Fruit fly (Drosophila melanogaster) whole organism, embryonic: ENCODE data around the gene CG5435.

Experiments
- C15 ChIP-seq: fragments of 200-800 bp; sonication (Bioruptor generic); IDR thresholded peaks from 3 replicates; pipeline ENCODE4 v1.3.6; 2022; ENCODE audit warnings: missing biosample characterization, missing genetic modification characterization
- CG10209 ChIP-seq: fragments of 200-800 bp; sonication (Bioruptor generic); optimal IDR thresholded peaks from 3 replicates; lab custom pipeline; 2017; ENCODE audit warnings: missing biosample characterization, mild to moderate bottlenecking, missing genetic modification characterization, missing genetic modification reagents
- CG11696 ChIP-seq: fragments of 200-800 bp; sonication (Bioruptor generic); IDR thresholded peaks from 2 replicates; pipeline ENCODE4 v1.3.6; 2022; ENCODE audit warnings: missing biosample characterization, missing genetic modification characterization
- CG11723 ChIP-seq: fragments of 200-800 bp; sonication (Bioruptor generic); optimal IDR thresholded peaks from 2 replicates; lab custom pipeline; 2017; ENCODE audit warnings: missing biosample characterization, mild to moderate bottlenecking, missing genetic modification characterization
- CG12299 ChIP-seq: fragments of 200-800 bp; sonication (Bioruptor generic); optimal IDR thresholded peaks from 2 replicates; lab custom pipeline; 2018; ENCODE audit warnings: missing biosample characterization, mild to moderate bottlenecking, missing genetic modification characterization
- CG1233 ChIP-seq: fragments of 200-800 bp; sonication (Bioruptor generic); optimal IDR thresholded peaks from 4 replicates; lab custom pipeline; 2018; ENCODE audit warnings: missing biosample characterization, mild to moderate bottlenecking, missing genetic modification characterization
- CG14050 ChIP-seq: fragments of 200-800 bp; sonication (Bioruptor generic); IDR thresholded peaks from 3 replicates; pipeline ENCODE4 v1.3.6; 2022; ENCODE audit warnings: missing biosample characterization, missing genetic modification characterization
- CG15479 ChIP-seq: fragments of 200-800 bp; sonication (Bioruptor generic); optimal IDR thresholded peaks from 3 replicates; lab custom pipeline; 2019; ENCODE audit warnings: missing biosample characterization, mild to moderate bottlenecking, missing genetic modification characterization, moderate library complexity
- CG16863 ChIP-seq: fragments of 200-800 bp; sonication (Bioruptor generic); optimal IDR thresholded peaks from 3 replicates; lab custom pipeline; 2016; ENCODE audit warnings: missing biosample characterization, missing genetic modification characterization
- CG1792 ChIP-seq: fragments of 200-800 bp; sonication (Bioruptor generic); optimal IDR thresholded peaks from 2 replicates; lab custom pipeline; 2016; ENCODE audit warnings: missing biosample characterization, missing genetic modification characterization
- CG2678 ChIP-seq: fragments of 200-800 bp; sonication (Bioruptor generic); optimal IDR thresholded peaks from 3 replicates; lab custom pipeline; 2019; ENCODE audit warnings: missing biosample characterization, mild to moderate bottlenecking, missing genetic modification characterization, moderate library complexity
- CG2889 ChIP-seq: fragments of 200-800 bp; sonication (Bioruptor generic); IDR thresholded peaks from 3 replicates; pipeline ENCODE4 v1.3.6; 2022; ENCODE audit warnings: missing biosample characterization, missing genetic modification characterization
- CG31441 ChIP-seq: fragments of 200-800 bp; sonication (Bioruptor generic); IDR thresholded peaks from 2 replicates; pipeline ENCODE4 v1.3.6; 2022; ENCODE audit warnings: missing biosample characterization, missing genetic modification characterization
- CG3163 ChIP-seq: fragments of 200-800 bp; sonication (Bioruptor generic); optimal IDR thresholded peaks from 3 replicates; lab custom pipeline; 2016; ENCODE audit warnings: missing biosample characterization, missing genetic modification characterization
- CG3281 ChIP-seq: fragments of 200-800 bp; sonication (Bioruptor generic); optimal IDR thresholded peaks from 3 replicates; lab custom pipeline; 2017; ENCODE audit warnings: missing biosample characterization, mild to moderate bottlenecking, missing genetic modification characterization
- CG3995 ChIP-seq: fragments of 200-800 bp; sonication (Bioruptor generic); optimal IDR thresholded peaks from 3 replicates; lab custom pipeline; 2016; ENCODE audit warnings: missing biosample characterization, missing genetic modification characterization
- CG4617 ChIP-seq: fragments of 200-800 bp; sonication (Bioruptor generic); optimal IDR thresholded peaks from 3 replicates; lab custom pipeline; 2016; ENCODE audit warnings: missing biosample characterization, missing genetic modification characterization, borderline replicate concordance
- CG8290 ChIP-seq, 3 experiments: fragments of 200-800 bp; sonication (Bioruptor generic); optimal IDR thresholded peaks; 2 replicates each; lab custom pipeline; 2016 to 2019; ENCODE audit warnings: missing biosample characterization in 3 of 3, missing genetic modification characterization in 3 of 3, mild to moderate bottlenecking in 2 of 3, moderate library complexity in 1 of 3
- E2f1 ChIP-seq: fragments of 200-800 bp; sonication (Bioruptor generic); IDR thresholded peaks from 2 replicates; pipeline ENCODE4 v1.3.6; 2022; ENCODE audit warnings: missing biosample characterization, missing genetic modification characterization
- HmgD ChIP-seq: fragments of 200-800 bp; sonication (Bioruptor generic); optimal IDR thresholded peaks from 3 replicates; lab custom pipeline; 2016; ENCODE audit warnings: missing biosample characterization, missing genetic modification characterization
- MESR4 ChIP-seq: fragments of 200-800 bp; sonication (Bioruptor generic); optimal IDR thresholded peaks from 2 replicates; lab custom pipeline; 2018; ENCODE audit warnings: missing biosample characterization, mild to moderate bottlenecking, missing genetic modification characterization, moderate library complexity
- Med ChIP-seq: fragments of 200-800 bp; sonication (Bioruptor generic); peaks from one replicate; lab custom pipeline; 2016; ENCODE audit warnings: missing biosample characterization, missing genetic modification characterization, mild to moderate bottlenecking, inconsistent platforms, moderate library complexity
- Mrtf ChIP-seq: fragments of 200-800 bp; sonication (Bioruptor generic); IDR thresholded peaks from 3 replicates; pipeline ENCODE4 v1.3.6; 2022; ENCODE audit warnings: missing biosample characterization, missing genetic modification characterization
- Neu2 ChIP-seq: fragments of 200-800 bp; sonication (Bioruptor generic); optimal IDR thresholded peaks from 3 replicates; lab custom pipeline; 2016; ENCODE audit warnings: missing biosample characterization, missing genetic modification characterization, borderline replicate concordance
- PHDP ChIP-seq: fragments of 200-800 bp; sonication (Bioruptor generic); optimal IDR thresholded peaks from 3 replicates; lab custom pipeline; 2018; ENCODE audit warnings: missing biosample characterization, mild to moderate bottlenecking, missing genetic modification characterization, moderate library complexity
- Sox102F ChIP-seq: fragments of 200-800 bp; sonication (Bioruptor generic); optimal IDR thresholded peaks from 2 replicates; lab custom pipeline; 2018; ENCODE audit warnings: missing biosample characterization, mild to moderate bottlenecking, missing genetic modification characterization, moderate library complexity
- Sry-δ ChIP-seq: fragments of 200-800 bp; sonication (Bioruptor generic); optimal IDR thresholded peaks from 2 replicates; lab custom pipeline; 2016; ENCODE audit warnings: missing biosample characterization, missing genetic modification characterization
- abd-A ChIP-seq: fragments of 200-800 bp; sonication (Bioruptor generic); optimal IDR thresholded peaks from 3 replicates; lab custom pipeline; 2019; ENCODE audit warnings: missing biosample characterization, mild to moderate bottlenecking, missing genetic modification characterization, moderate library complexity
- ash1 ChIP-seq: fragments of 200-800 bp; sonication (Bioruptor generic); optimal IDR thresholded peaks from 2 replicates; lab custom pipeline; 2018; ENCODE audit warnings: missing biosample characterization, mild to moderate bottlenecking, missing genetic modification characterization
- bcd ChIP-seq: fragments of 200-800 bp; sonication (Bioruptor generic); optimal IDR thresholded peaks from 2 replicates; lab custom pipeline; 2017; ENCODE audit warnings: missing biosample characterization, mild to moderate bottlenecking, missing genetic modification characterization
- bigmax ChIP-seq: fragments of 200-800 bp; sonication (Bioruptor generic); optimal IDR thresholded peaks from 2 replicates; lab custom pipeline; 2018; ENCODE audit warnings: missing biosample characterization, mild to moderate bottlenecking, missing genetic modification characterization
- da ChIP-seq: fragments of 200-800 bp; sonication (Bioruptor generic); optimal IDR thresholded peaks from 2 replicates; lab custom pipeline; 2016; ENCODE audit warnings: missing biosample characterization, missing genetic modification characterization
- danr ChIP-seq: fragments of 200-800 bp; sonication (Bioruptor generic); IDR thresholded peaks from 2 replicates; pipeline ENCODE4 v1.3.6; 2022; ENCODE audit warnings: missing biosample characterization, missing genetic modification characterization
- fru ChIP-seq: fragments of >200 bp; optimal IDR thresholded peaks from 2 replicates; lab custom pipeline; 2017
- gem ChIP-seq: fragments of 200-800 bp; sonication (Bioruptor generic); optimal IDR thresholded peaks from 2 replicates; lab custom pipeline; 2019; ENCODE audit warnings: missing biosample characterization, mild to moderate bottlenecking, missing genetic modification characterization, moderate library complexity
- gro ChIP-seq: fragments of 200-800 bp; sonication (Bioruptor generic); optimal IDR thresholded peaks from 2 replicates; lab custom pipeline; 2016; ENCODE audit warnings: missing biosample characterization, missing genetic modification characterization
- gsb-n ChIP-seq: fragments of 200-800 bp; sonication (Bioruptor generic); optimal IDR thresholded peaks from 3 replicates; lab custom pipeline; 2018; ENCODE audit warnings: missing biosample characterization, mild to moderate bottlenecking, missing genetic modification characterization
- hkb ChIP-seq, 2 experiments: fragments of 200-800 bp in 1 of 2; fragments of >200 bp in 1 of 2; sonication (Bioruptor generic) in 1 of 2; IDR thresholded peaks in 1 of 2; optimal IDR thresholded peaks in 1 of 2; 2 replicates each; pipeline versions ENCODE4 v1.3.6 to Lab custom; 2017 to 2022; ENCODE audit warnings: missing biosample characterization in 1 of 2, missing genetic modification characterization in 1 of 2
- odd ChIP-seq: fragments of 200-800 bp; sonication (Bioruptor generic); optimal IDR thresholded peaks from 2 replicates; lab custom pipeline; 2017; ENCODE audit warnings: missing biosample characterization, mild to moderate bottlenecking, missing genetic modification characterization
- otp ChIP-seq: fragments of 200-800 bp; sonication (Bioruptor generic); IDR thresholded peaks from 3 replicates; pipeline ENCODE4, ENCODE4 v1.3.6; 2022; ENCODE audit warnings: missing biosample characterization, missing genetic modification characterization
- pb ChIP-seq: fragments of 200-800 bp; sonication (Bioruptor generic); optimal IDR thresholded peaks from 3 replicates; lab custom pipeline; 2016; ENCODE audit warnings: missing biosample characterization, missing genetic modification characterization
- pfk ChIP-seq: fragments of 200-800 bp; sonication (Bioruptor generic); optimal IDR thresholded peaks from 2 replicates; lab custom pipeline; 2018; ENCODE audit warnings: missing biosample characterization, mild to moderate bottlenecking, missing genetic modification characterization, moderate library complexity
- prd ChIP-seq, 3 experiments: fragments of >200 bp in 2 of 3; fragments of 200-800 bp in 1 of 3; sonication (Bioruptor generic) in 1 of 3; optimal IDR thresholded peaks in 2 of 3; IDR thresholded peaks in 1 of 3; 2 replicates in 2 of 3; 3 replicates in 1 of 3; pipeline versions ENCODE4 v1.3.6 to Lab custom; 2017 to 2022; ENCODE audit warnings: missing biosample characterization in 1 of 3, missing genetic modification characterization in 1 of 3
- pum ChIP-seq: fragments of 200-800 bp; sonication (Bioruptor generic); optimal IDR thresholded peaks from 2 replicates; lab custom pipeline; 2016; ENCODE audit warnings: missing biosample characterization, missing genetic modification characterization
- ro ChIP-seq: fragments of 200-800 bp; sonication (Bioruptor generic); IDR thresholded peaks from 2 replicates; pipeline ENCODE4 v1.3.6; 2022; ENCODE audit warnings: missing biosample characterization, missing genetic modification characterization
- sd ChIP-seq: fragments of 200-800 bp; sonication (Bioruptor generic); optimal IDR thresholded peaks from 3 replicates; lab custom pipeline; 2018; ENCODE audit warnings: missing biosample characterization, mild to moderate bottlenecking, missing genetic modification characterization, moderate library complexity
- sens ChIP-seq: fragments of 200-800 bp; sonication (Bioruptor generic); peaks from one replicate; lab custom pipeline; 2016; ENCODE audit warnings: missing biosample characterization, missing genetic modification characterization
- tin ChIP-seq: fragments of 200-800 bp; sonication (Bioruptor generic); optimal IDR thresholded peaks from 3 replicates; lab custom pipeline; 2016; ENCODE audit warnings: missing biosample characterization, missing genetic modification characterization
- trem ChIP-seq: fragments of 200-800 bp; optimal IDR thresholded peaks from 3 replicates; lab custom pipeline; 2019; ENCODE audit warnings: missing biosample characterization, mild to moderate bottlenecking, missing genetic modification characterization, moderate library complexity
- zf30C ChIP-seq: fragments of 200-800 bp; sonication (Bioruptor generic); optimal IDR thresholded peaks from 3 replicates; lab custom pipeline; 2018; ENCODE audit warnings: missing biosample characterization, mild to moderate bottlenecking, missing genetic modification characterization

CG5435 gene

dm6 chr2L:12427487-12428101, 3.1 kb downstream of the CG5435 start, which contains the start of the genes CG5446 and Trm1 (continued):
- peak; percentile 14 for TF ChIP-seq CG4617
- peak; percentile 43 for TF ChIP-seq tin (GFP tag; lab: Kevin White, UChicago)
- TF ChIP-seq otp, result no peak
- no peak for TF ChIP-seq da
- no peak for TF ChIP-seq bigmax (GFP tag; lab: Kevin White, UChicago)
- TF ChIP-seq CG16863 (GFP tag; lab: Kevin White, UChicago), result no peak
- no peak for TF ChIP-seq fru (lab: Kevin White, UChicago)
- peak; percentile 95 for TF ChIP-seq MESR4 (GFP tag; lab: Kevin White, UChicago)
- TF ChIP-seq abd-A (tag; lab: Kevin White, UChicago), result no peak
- no peak for TF ChIP-seq pfk
- TF ChIP-seq gro (GFP tag; lab: Kevin White, UChicago), result no peak
- no peak for TF ChIP-seq zf30C (GFP tag; lab: Kevin White, UChicago)
- TF ChIP-seq ash1 (GFP tag; lab: Kevin White, UChicago), result no peak
- no peak for TF ChIP-seq ro (GFP tag; lab: Robert Waterston, UW)
- TF ChIP-seq CG12299 (tag; lab: Kevin White, UChicago), result peak; percentile 70
- TF ChIP-seq danr (GFP tag; lab: Robert Waterston, UW), result no peak
- peak; percentile 83 for TF ChIP-seq sens (GFP tag; lab: Kevin White, UChicago)
- TF ChIP-seq CG1792 (GFP tag; lab: Kevin White, UChicago), result no peak
- no peak for TF ChIP-seq CG14050
- TF ChIP-seq gem, result peak; percentile 90
- no peak for TF ChIP-seq HmgD (GFP tag; lab: Kevin White, UChicago)
- no peak for TF ChIP-seq CG2889 (GFP tag; lab: Robert Waterston, UW)
- TF ChIP-seq Neu2 (GFP tag; lab: Kevin White, UChicago), result no peak
- peak; percentile 72 for TF ChIP-seq Med (GFP tag; lab: Kevin White, UChicago)
- TF ChIP-seq PHDP (tag; lab: Kevin White, UChicago), result peak; percentile 77
- peak; percentile 77 for TF ChIP-seq CG3281 (GFP tag; lab: Kevin White, UChicago)
- TF ChIP-seq bcd (GFP tag; lab: Kevin White, UChicago), result peak; percentile 66
- TF ChIP-seq hkb (optimal IDR thresholded peaks at IDR 0.05; lab: Kevin White, UChicago), result no peak
- TF ChIP-seq hkb (GFP tag; IDR thresholded peaks at IDR 0.05; lab: Robert Waterston, UW), result no peak
- no peak for TF ChIP-seq CG3163 (GFP tag; lab: Kevin White, UChicago)
- peak; percentile 75 for TF ChIP-seq Sox102F (GFP tag; lab: Kevin White, UChicago)
- TF ChIP-seq CG11723 (GFP tag; lab: Kevin White, UChicago), result peak; percentile 23
- TF ChIP-seq gsb-n, result peak; percentile 81
- TF ChIP-seq Sry-δ, result peak; percentile 58
- no peak for TF ChIP-seq CG3995 (GFP tag; lab: Kevin White, UChicago)
- TF ChIP-seq CG15479 (GFP tag; lab: Kevin White, UChicago), result no peak
- TF ChIP-seq CG2678 (tag; lab: Kevin White, UChicago), result peak; percentile 86
- no peak for TF ChIP-seq pum
- TF ChIP-seq CG11696 (GFP tag; lab: Robert Waterston, UW), result no peak
- TF ChIP-seq E2f1 (GFP tag; lab: Robert Waterston, UW), result peak; percentile 48
- TF ChIP-seq prd (optimal IDR thresholded peaks at IDR 0.05; lab: Kevin White, UChicago), result no peak
- TF ChIP-seq prd (GFP tag; IDR thresholded peaks at IDR 0.05; lab: Robert Waterston, UW), result peak; percentile 51; the same call in 1 of the 3 replicates
- TF ChIP-seq CG1233 (GFP tag; lab: Kevin White, UChicago), result peak; percentile 41
- TF ChIP-seq CG10209 (GFP tag; lab: Kevin White, UChicago), result peak; percentile 74
- no peak for TF ChIP-seq Mrtf
- peak; percentile 84 for TF ChIP-seq CG31441 (GFP tag; lab: Robert Waterston, UW)
- no peak for TF ChIP-seq pb (GFP tag; lab: Kevin White, UChicago)
- TF ChIP-seq trem (tag; lab: Kevin White, UChicago), result peak; percentile 73
- no peak for TF ChIP-seq C15 (GFP tag; lab: Robert Waterston, UW)
- TF ChIP-seq sd (tag; lab: Kevin White, UChicago), result peak; percentile 25
- peak; percentile 52 for TF ChIP-seq odd (GFP tag; lab: Kevin White, UChicago)
- peak; percentile 32 for TF ChIP-seq CG8290 (GFP tag; optimal IDR thresholded peaks at IDR 0.05; lab: Kevin White, UChicago)
- no peak for TF ChIP-seq CG8290 (tag; optimal IDR thresholded peaks at IDR 0.05; lab: Kevin White, UChicago)
